In genomic region chr3L:2851771-2852170, dm6 we compare ENCODE assay signal across 5 fruit fly cellular contexts.
TF ChIP-seq lines count a peak whose summit lies in the region.

No protein-coding gene starts in this region.

- TF ChIP-seq CTCF in S2 (optimal IDR thresholded peaks at IDR 0.05; lab: Kevin White, UChicago), result peak; percentile 97 to 100
- TF ChIP-seq CTCF in whole organism, embryonic (GFP tag; optimal IDR thresholded peaks at IDR 0.05; lab: Kevin White, UChicago), result peak; percentile 99

TF ChIP-seq in whole organism, adult, 20 proteins besides CTCF, POLR2A, EP300 and RAD21:
- TF ChIP-seq Mnt (GFP tag; optimal IDR thresholded peaks at IDR 0.05; lab: Kevin White, UChicago) (peak; percentile 7), CG14711 (tag; optimal IDR thresholded peaks at IDR 0.05; lab: Kevin White, UChicago) (no peak), CG7045 (GFP tag; optimal IDR thresholded peaks at IDR 0.05; lab: Kevin White, UChicago) (no peak), Hr96 (GFP tag; optimal IDR thresholded peaks at IDR 0.05; lab: Kevin White, UChicago) (peak; percentile 64), cnc (optimal IDR thresholded peaks at IDR 0.05; lab: Kevin White, UChicago) (no peak), CG5204 (GFP tag; optimal IDR thresholded peaks at IDR 0.05; lab: Kevin White, UChicago) (peak; percentile 46), Crg-1 (GFP tag; optimal IDR thresholded peaks at IDR 0.05; lab: Kevin White, UChicago) (no peak), CG7101 (tag; optimal IDR thresholded peaks at IDR 0.05; lab: Kevin White, UChicago) (peak; percentile 26), kay (GFP tag; lab: Kevin White, UChicago; ENCODE audit: borderline replicate concordance) (no peak), CG33017 (tag; optimal IDR thresholded peaks at IDR 0.05; lab: Kevin White, UChicago) (no peak), CG11617 (GFP tag; optimal IDR thresholded peaks at IDR 0.05; lab: Kevin White, UChicago) (no peak), CG1620 (GFP tag; optimal IDR thresholded peaks at IDR 0.05; lab: Kevin White, UChicago) (peak; percentile 68), pad (GFP tag; optimal IDR thresholded peaks at IDR 0.05; lab: Kevin White, UChicago) (peak; percentile 26), bab1 (GFP tag; optimal IDR thresholded peaks at IDR 0.05; lab: Kevin White, UChicago) (peak; percentile 76), cic (GFP tag; optimal IDR thresholded peaks at IDR 0.05; lab: Kevin White, UChicago) (no peak), CG12768 (GFP tag; optimal IDR thresholded peaks at IDR 0.05; lab: Kevin White, UChicago) (no peak), ovo (GFP tag; optimal IDR thresholded peaks at IDR 0.05; lab: Kevin White, UChicago) (no peak), tj (GFP tag; optimal IDR thresholded peaks at IDR 0.05; lab: Kevin White, UChicago) (no peak), Clk (GFP tag; optimal IDR thresholded peaks at IDR 0.05; lab: Kevin White, UChicago) (no peak), toe (GFP tag; optimal IDR thresholded peaks at IDR 0.05; lab: Kevin White, UChicago) (peak; percentile 58)

TF ChIP-seq in whole organism, embryonic, 481 proteins besides CTCF, POLR2A, EP300 and RAD21 (continues in another document):
- no peak for TF ChIP-seq ATbp (GFP tag; optimal IDR thresholded peaks at IDR 0.05; lab: Kevin White, UChicago)
- no peak for TF ChIP-seq MESR4 (GFP tag; optimal IDR thresholded peaks at IDR 0.05; lab: Kevin White, UChicago)
- TF ChIP-seq CG17186 (GFP tag; optimal IDR thresholded peaks at IDR 0.05; lab: Kevin White, UChicago), result no peak
- TF ChIP-seq CG7357 (GFP tag; IDR thresholded peaks at IDR 0.05; lab: Robert Waterston, UW), result no peak; the same call in 2 of the 3 replicates
- TF ChIP-seq dmrt11E (tag; optimal IDR thresholded peaks at IDR 0.05; lab: Kevin White, UChicago), result peak; percentile 42
- TF ChIP-seq sens-2 (GFP tag; IDR thresholded peaks at IDR 0.05; lab: Robert Waterston, UW), result no peak
- peak; percentile 41 for TF ChIP-seq CG14014 (GFP tag; IDR thresholded peaks at IDR 0.05; lab: Robert Waterston, UW)
- TF ChIP-seq CG43689 (GFP tag; IDR thresholded peaks at IDR 0.05; lab: Robert Waterston, UW), result no peak
- peak; percentile 42 for TF ChIP-seq CG14965 (GFP tag; optimal IDR thresholded peaks at IDR 0.05; lab: Kevin White, UChicago; ENCODE audit: borderline replicate concordance)
- no peak for TF ChIP-seq Dfd (GFP tag; optimal IDR thresholded peaks at IDR 0.05; lab: Kevin White, UChicago)
- no peak for TF ChIP-seq Oli (tag; optimal IDR thresholded peaks at IDR 0.05; lab: Kevin White, UChicago)
- TF ChIP-seq row (GFP tag; IDR thresholded peaks at IDR 0.05; lab: Robert Waterston, UW), result 0 out of 3 replicates have a peak, but pooled peaks have one; percentile 34
- TF ChIP-seq Jarid2 (GFP tag; optimal IDR thresholded peaks at IDR 0.05; lab: Kevin White, UChicago), result peak; percentile 40
- TF ChIP-seq hth (optimal IDR thresholded peaks at IDR 0.05; lab: Kevin White, UChicago), result no peak
- peak; percentile 6 for TF ChIP-seq ftz-f1 (GFP tag; optimal IDR thresholded peaks at IDR 0.05; lab: Kevin White, UChicago)
- TF ChIP-seq Dbx (GFP tag; IDR thresholded peaks at IDR 0.05; lab: Robert Waterston, UW), result peak; percentile 75
- peak; percentile 61 for TF ChIP-seq shn (GFP tag; optimal IDR thresholded peaks at IDR 0.05; lab: Kevin White, UChicago)
- no peak for TF ChIP-seq CG2129 (GFP tag; IDR thresholded peaks at IDR 0.05; lab: Robert Waterston, UW; ENCODE audit: partially characterized antibody)
- TF ChIP-seq CG6254 (GFP tag; optimal IDR thresholded peaks at IDR 0.05; lab: Kevin White, UChicago), result no peak
- TF ChIP-seq Atf-2 (GFP tag; optimal IDR thresholded peaks at IDR 0.05; lab: Kevin White, UChicago), result peak; percentile 66
- peak; percentile 70 for TF ChIP-seq mam (GFP tag; optimal IDR thresholded peaks at IDR 0.05; lab: Kevin White, UChicago)
- peak; percentile 17 for TF ChIP-seq gcm2 (GFP tag; optimal IDR thresholded peaks at IDR 0.05; lab: Kevin White, UChicago)
- TF ChIP-seq CG33557 (GFP tag; optimal IDR thresholded peaks at IDR 0.05; lab: Kevin White, UChicago), result peak; percentile 28
- peak in 1 of 2 experiments; percentile 15 for TF ChIP-seq Eip74EF (GFP tag; optimal IDR thresholded peaks at IDR 0.05; lab: Kevin White, UChicago)

TF ChIP-seq in whole organism, prepupa, 60 proteins besides CTCF, POLR2A, EP300 and RAD21 (continues in another document):
- TF ChIP-seq CG4318 (GFP tag; optimal IDR thresholded peaks at IDR 0.05; lab: Kevin White, UChicago) (no peak), Smox (GFP tag; optimal IDR thresholded peaks at IDR 0.05; lab: Kevin White, UChicago) (peak; percentile 27), topi (GFP tag; optimal IDR thresholded peaks at IDR 0.05; lab: Kevin White, UChicago) (peak; percentile 50), CG6808 (GFP tag; optimal IDR thresholded peaks at IDR 0.05; lab: Kevin White, UChicago) (no peak), Eip78C (GFP tag; lab: Kevin White, UChicago) (peak; percentile 52), Sox14 (GFP tag; optimal IDR thresholded peaks at IDR 0.05; lab: Kevin White, UChicago) (peak; percentile 40), cyc (GFP tag; optimal IDR thresholded peaks at IDR 0.05; lab: Kevin White, UChicago) (peak; percentile 81), CG11902 (GFP tag; optimal IDR thresholded peaks at IDR 0.05; lab: Kevin White, UChicago) (peak; percentile 53), Ets21C (GFP tag; optimal IDR thresholded peaks at IDR 0.05; lab: Kevin White, UChicago) (peak; percentile 30), Lpt (GFP tag; optimal IDR thresholded peaks at IDR 0.05; lab: Kevin White, UChicago) (no peak), pdm3 (GFP tag; optimal IDR thresholded peaks at IDR 0.05; lab: Kevin White, UChicago) (peak; percentile 57), Hr39 (GFP tag; optimal IDR thresholded peaks at IDR 0.05; lab: Kevin White, UChicago) (peak; percentile 80), Met (GFP tag; optimal IDR thresholded peaks at IDR 0.05; lab: Kevin White, UChicago) (peak; percentile 23), lz (GFP tag; optimal IDR thresholded peaks at IDR 0.05; lab: Kevin White, UChicago) (peak; percentile 73), OdsH (GFP tag; optimal IDR thresholded peaks at IDR 0.05; lab: Kevin White, UChicago) (peak; percentile 24), Blimp-1 (GFP tag; optimal IDR thresholded peaks at IDR 0.05; lab: Kevin White, UChicago) (no peak), CG15336 (GFP tag; IDR thresholded peaks at IDR 0.05; lab: Robert Waterston, UW) (no peak), CG11762 (GFP tag; optimal IDR thresholded peaks at IDR 0.05; lab: Kevin White, UChicago; ENCODE audit: insufficient read depth) (no peak), dac (GFP tag; optimal IDR thresholded peaks at IDR 0.05; lab: Kevin White, UChicago) (no peak), svp (GFP tag; lab: Kevin White, UChicago) (peak; percentile 47), CG31627 (GFP tag; optimal IDR thresholded peaks at IDR 0.05; lab: Kevin White, UChicago) (peak; percentile 83), CG3919 (GFP tag; optimal IDR thresholded peaks at IDR 0.05; lab: Kevin White, UChicago) (peak; percentile 48), Sox15 (GFP tag; optimal IDR thresholded peaks at IDR 0.05; lab: Kevin White, UChicago) (peak; percentile 33), CG1621 (tag; optimal IDR thresholded peaks at IDR 0.05; lab: Kevin White, UChicago) (no peak), Hr38 (GFP tag; optimal IDR thresholded peaks at IDR 0.05; lab: Kevin White, UChicago) (no peak), acj6 (GFP tag; optimal IDR thresholded peaks at IDR 0.05; lab: Kevin White, UChicago) (peak; percentile 14), esn (GFP tag; optimal IDR thresholded peaks at IDR 0.05; lab: Kevin White, UChicago) (peak; percentile 65)

TF ChIP-seq in whole organism, wandering third instar larva, 38 proteins besides CTCF, POLR2A, EP300 and RAD21 (continues in another document):
- TF ChIP-seq h (GFP tag; optimal IDR thresholded peaks at IDR 0.05; lab: Kevin White, UChicago), result peak; percentile 51
- no peak for TF ChIP-seq Dfd (GFP tag; optimal IDR thresholded peaks at IDR 0.05; lab: Kevin White, UChicago)
- TF ChIP-seq Abd-B (GFP tag; optimal IDR thresholded peaks at IDR 0.05; lab: Kevin White, UChicago), result no peak
- peak; percentile 31 for TF ChIP-seq brk (GFP tag; optimal IDR thresholded peaks at IDR 0.05; lab: Kevin White, UChicago)
- TF ChIP-seq br (GFP tag; optimal IDR thresholded peaks at IDR 0.05; lab: Kevin White, UChicago), result peak; percentile 47
- TF ChIP-seq Rel (GFP tag; optimal IDR thresholded peaks at IDR 0.05; lab: Kevin White, UChicago), result no peak
- peak; percentile 96 for TF ChIP-seq Rel (tag; optimal IDR thresholded peaks at IDR 0.05; lab: Kevin White, UChicago)
- peak; percentile 83 for TF ChIP-seq Hr83 (GFP tag; optimal IDR thresholded peaks at IDR 0.05; lab: Kevin White, UChicago; ENCODE audit: poor library complexity, severe bottlenecking)
- no peak for TF ChIP-seq woc (GFP tag; optimal IDR thresholded peaks at IDR 0.05; lab: Kevin White, UChicago)
- TF ChIP-seq OdsH (GFP tag; optimal IDR thresholded peaks at IDR 0.05; lab: Kevin White, UChicago), result no peak
- no peak for TF ChIP-seq CrebA (GFP tag; optimal IDR thresholded peaks at IDR 0.05; lab: Kevin White, UChicago; ENCODE audit: borderline replicate concordance)
- no peak for TF ChIP-seq CG9705 (GFP tag; optimal IDR thresholded peaks at IDR 0.05; lab: Kevin White, UChicago)
- TF ChIP-seq pan (optimal IDR thresholded peaks at IDR 0.05; lab: Kevin White, UChicago), result no peak
- TF ChIP-seq usp (GFP tag; optimal IDR thresholded peaks at IDR 0.05; lab: Kevin White, UChicago), result no peak
- no peak for TF ChIP-seq jim (GFP tag; optimal IDR thresholded peaks at IDR 0.05; lab: Kevin White, UChicago)
- TF ChIP-seq Sp1 (GFP tag; optimal IDR thresholded peaks at IDR 0.05; lab: Kevin White, UChicago), result no peak
- no peak for TF ChIP-seq lola (GFP tag; optimal IDR thresholded peaks at IDR 0.05; lab: Kevin White, UChicago)
- no peak for TF ChIP-seq dl (GFP tag; optimal IDR thresholded peaks at IDR 0.05; lab: Kevin White, UChicago; ENCODE audit: insufficient read depth in 1 of 2, partially characterized antibody in 2 of 2)
- peak; percentile 59 for TF ChIP-seq sv (GFP tag; optimal IDR thresholded peaks at IDR 0.05; lab: Kevin White, UChicago)
- peak; percentile 25 for TF ChIP-seq fru (GFP tag; optimal IDR thresholded peaks at IDR 0.05; lab: Kevin White, UChicago)
- TF ChIP-seq foxo (GFP tag; optimal IDR thresholded peaks at IDR 0.05; lab: Kevin White, UChicago), result peak in 1 of 2 experiments; percentile 69
- peak; percentile 33 for TF ChIP-seq psq (GFP tag; optimal IDR thresholded peaks at IDR 0.05; lab: Kevin White, UChicago)
- no peak for TF ChIP-seq Jra (GFP tag; optimal IDR thresholded peaks at IDR 0.05; lab: Kevin White, UChicago)
- peak; percentile 49 for TF ChIP-seq HLH106 (tag; optimal IDR thresholded peaks at IDR 0.05; lab: Kevin White, UChicago)
- TF ChIP-seq tai (GFP tag; optimal IDR thresholded peaks at IDR 0.05; lab: Kevin White, UChicago), result peak; percentile 72
- no peak for TF ChIP-seq N (GFP tag; optimal IDR thresholded peaks at IDR 0.05; lab: Kevin White, UChicago)
- peak; percentile 52 for TF ChIP-seq rgr (GFP tag; optimal IDR thresholded peaks at IDR 0.05; lab: Kevin White, UChicago)
- peak; percentile 26 for TF ChIP-seq dmrt93B (GFP tag; optimal IDR thresholded peaks at IDR 0.05; lab: Kevin White, UChicago)
- no peak for TF ChIP-seq Mio (GFP tag; optimal IDR thresholded peaks at IDR 0.05; lab: Kevin White, UChicago)
